Worm (Caenorhabditis elegans) whole organism, L2 larva: ENCODE measurements around the gene C42C1.12.

Experiments
- C34F6.9 ChIP-seq: fragments of 150-350 bp; optimal IDR thresholded peaks from 2 replicates; lab custom pipeline; 2014; ENCODE audit warnings: missing biosample characterization, missing genetic modification characterization
- F13H6.1 ChIP-seq: sonication (generic microtip); optimal IDR thresholded peaks from 2 replicates; lab custom pipeline; 2016; ENCODE audit warnings: missing genetic modification characterization, missing compliant biosample characterization
- R02D3.7 ChIP-seq: fragments of 150-350 bp; optimal IDR thresholded peaks from 2 replicates; lab custom pipeline; 2014; ENCODE audit warnings: missing biosample characterization, missing genetic modification characterization
- Y55F3AM.14 ChIP-seq: fragments of 200-800 bp; sonication (Bioruptor generic); optimal IDR thresholded peaks from 2 replicates; lab custom pipeline; 2018; ENCODE audit warnings: mild to moderate bottlenecking, missing genetic modification characterization, missing compliant biosample characterization
- ZK546.5 ChIP-seq: sonication (generic microtip); optimal IDR thresholded peaks from 2 replicates; lab custom pipeline; 2017; ENCODE audit warnings: missing biosample characterization, missing genetic modification characterization
- alr-1 ChIP-seq: fragments of 150-350 bp; optimal IDR thresholded peaks from 2 replicates; lab custom pipeline; 2014; ENCODE audit warnings: missing biosample characterization, missing genetic modification characterization
- aly-2 ChIP-seq: fragments of 150-350 bp; optimal IDR thresholded peaks from 2 replicates; lab custom pipeline; 2014; ENCODE audit warnings: missing biosample characterization, missing genetic modification characterization
- blmp-1 ChIP-seq: sonication (generic microtip); optimal IDR thresholded peaks from 2 replicates; lab custom pipeline; 2017; ENCODE audit warnings: missing genetic modification characterization, mild to moderate bottlenecking, missing compliant biosample characterization, antibody characterized with exemption, moderate library complexity; ENCODE audit not compliant: insufficient read depth
- ceh-16 ChIP-seq: fragments of 150-350 bp; optimal IDR thresholded peaks from 2 replicates; lab custom pipeline; 2014; ENCODE audit warnings: missing biosample characterization, missing genetic modification characterization
- ceh-82 ChIP-seq: fragments of 150-350 bp; optimal IDR thresholded peaks from 2 replicates; lab custom pipeline; 2014; ENCODE audit warnings: missing biosample characterization, missing genetic modification characterization
- egl-27 ChIP-seq: sonication (generic microtip); optimal IDR thresholded peaks from 3 replicates; lab custom pipeline; 2017; ENCODE audit warnings: missing biosample characterization, missing genetic modification reagents, missing genetic modification characterization
- elt-1 ChIP-seq: fragments of 150-350 bp; optimal IDR thresholded peaks from 2 replicates; lab custom pipeline; 2014; ENCODE audit warnings: missing biosample characterization, missing genetic modification characterization
- elt-3 ChIP-seq: sonication (generic microtip); optimal IDR thresholded peaks from 2 replicates; lab custom pipeline; 2017; ENCODE audit warnings: missing biosample characterization, missing genetic modification characterization
- fos-1 ChIP-seq: fragments of 150-350 bp; optimal IDR thresholded peaks from 2 replicates; lab custom pipeline; 2014; ENCODE audit warnings: missing biosample characterization, missing genetic modification characterization
- gmeb-1 ChIP-seq: fragments of 150-350 bp; optimal IDR thresholded peaks from 2 replicates; lab custom pipeline; 2014; ENCODE audit warnings: missing biosample characterization, missing genetic modification characterization
- lin-11 ChIP-seq: fragments of 150-350 bp; sonication (generic microtip); optimal IDR thresholded peaks from 2 replicates; lab custom pipeline; 2014; ENCODE audit warnings: missing biosample characterization, missing genetic modification characterization, inconsistent platforms, mixed read lengths
- lin-13 ChIP-seq: fragments of 150-350 bp; optimal IDR thresholded peaks from 2 replicates; lab custom pipeline; 2014; ENCODE audit warnings: missing biosample characterization, missing genetic modification reagents, missing genetic modification characterization
- lin-39 ChIP-seq: fragments of 150-350 bp; optimal IDR thresholded peaks from 2 replicates; lab custom pipeline; 2014; ENCODE audit warnings: missing biosample characterization, missing genetic modification reagents, missing genetic modification characterization
- lsy-2 ChIP-seq, 2 experiments: fragments of 150-350 bp in 1 of 2; sonication (generic microtip) in 1 of 2; optimal IDR thresholded peaks; 2 replicates each; lab custom pipeline; 2014 to 2017; ENCODE audit warnings: missing biosample characterization in 2 of 2, missing genetic modification characterization in 2 of 2
- mbf-1 ChIP-seq: sonication (generic microtip); optimal IDR thresholded peaks from 2 replicates; lab custom pipeline; 2017; ENCODE audit warnings: missing biosample characterization, missing genetic modification characterization
- mdl-1 ChIP-seq, 2 experiments: fragments of 150-350 bp in 1 of 2; sonication (generic microtip) in 1 of 2; optimal IDR thresholded peaks; 2 replicates each; lab custom pipeline; 2017; ENCODE audit warnings: missing biosample characterization in 2 of 2, missing genetic modification characterization in 2 of 2
- nhr-10 ChIP-seq: sonication (generic microtip); optimal IDR thresholded peaks from 2 replicates; lab custom pipeline; 2017; ENCODE audit warnings: missing biosample characterization, missing genetic modification characterization
- nhr-11 ChIP-seq: fragments of 150-350 bp; optimal IDR thresholded peaks from 2 replicates; lab custom pipeline; 2014; ENCODE audit warnings: missing biosample characterization, missing genetic modification characterization
- nhr-12 ChIP-seq: fragments of 150-350 bp; optimal IDR thresholded peaks from 2 replicates; lab custom pipeline; 2014; ENCODE audit warnings: missing biosample characterization, missing genetic modification characterization
- nhr-129 ChIP-seq: fragments of 150-350 bp; optimal IDR thresholded peaks from 2 replicates; lab custom pipeline; 2014; ENCODE audit warnings: missing biosample characterization, missing genetic modification characterization
- nhr-25 ChIP-seq: fragments of 150-350 bp; sonication (generic microtip); optimal IDR thresholded peaks from 3 replicates; lab custom pipeline; 2014; ENCODE audit warnings: missing biosample characterization, missing genetic modification characterization
- nhr-77 ChIP-seq: fragments of 150-350 bp; optimal IDR thresholded peaks from 2 replicates; lab custom pipeline; 2014; ENCODE audit warnings: missing biosample characterization, missing genetic modification characterization
- peb-1 ChIP-seq: fragments of 150-350 bp; optimal IDR thresholded peaks from 2 replicates; lab custom pipeline; 2014; ENCODE audit warnings: missing biosample characterization, missing genetic modification characterization
- sem-4 ChIP-seq: fragments of 150-350 bp; optimal IDR thresholded peaks from 2 replicates; lab custom pipeline; 2014; ENCODE audit warnings: missing biosample characterization, missing genetic modification reagents, missing genetic modification characterization
- sma-9 ChIP-seq, 2 experiments: fragments of 150-350 bp in 1 of 2; sonication (generic microtip) in 1 of 2; optimal IDR thresholded peaks; 2 replicates each; lab custom pipeline; 2014 to 2016; ENCODE audit warnings: missing genetic modification characterization in 2 of 2, mild to moderate bottlenecking in 1 of 2, missing biosample characterization in 1 of 2, missing compliant biosample characterization in 1 of 2, missing genetic modification reagents in 1 of 2, moderate library complexity in 1 of 2
- unc-55 ChIP-seq: fragments of 150-350 bp; sonication (generic microtip); optimal IDR thresholded peaks from 3 replicates; lab custom pipeline; 2014; ENCODE audit warnings: missing biosample characterization, missing genetic modification reagents, missing genetic modification characterization
- unc-62 ChIP-seq: fragments of 150-350 bp; optimal IDR thresholded peaks from 2 replicates; lab custom pipeline; 2014; ENCODE audit warnings: missing biosample characterization, missing genetic modification reagents, missing genetic modification characterization
- ztf-4 ChIP-seq: fragments of 150-350 bp; optimal IDR thresholded peaks from 2 replicates; lab custom pipeline; 2014; ENCODE audit warnings: missing biosample characterization, missing genetic modification characterization

Gene C42C1.12

DNA sequence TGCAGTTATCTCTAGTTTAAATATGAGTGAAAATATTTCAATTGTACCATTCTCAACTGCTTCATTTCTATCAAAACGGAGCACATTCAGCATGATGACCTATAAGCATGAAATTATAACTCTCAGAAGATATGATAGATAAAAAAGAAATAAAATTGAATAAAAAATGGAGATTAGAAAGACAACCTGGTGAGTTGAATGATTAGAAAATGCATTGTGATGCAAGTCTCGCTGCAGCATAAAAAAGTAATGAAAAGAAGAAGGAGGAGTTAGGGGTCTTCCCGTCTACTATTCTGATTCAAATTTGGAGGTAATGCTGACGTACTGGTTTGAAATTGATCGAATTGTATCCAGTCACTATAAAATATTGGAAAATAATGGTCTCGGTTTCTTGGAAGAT, 37.3 kb downstream of the C42C1.12 start, which contains the start of gene sre-15:
TSS of gene sre-15 (minus strand) at position 101 of the 400 bp plus-strand sequence.
- TF ChIP-seq gmeb-1, result no peak
- TF ChIP-seq nhr-10 (tag; lab: Kevin White, UChicago), result no peak
- no peak for TF ChIP-seq ZK546.5
- TF ChIP-seq nhr-129, result no peak
- no peak for TF ChIP-seq lin-39
- TF ChIP-seq mdl-1 (tag; optimal IDR thresholded peaks at IDR 0.05; lab: Kevin White, UChicago), result no peak
- TF ChIP-seq lin-11 (tag; lab: Kevin White, UChicago), result no peak
- TF ChIP-seq elt-1 (tag; lab: Kevin White, UChicago), result no peak
- no peak for TF ChIP-seq nhr-12 (tag; lab: Kevin White, UChicago)
- no peak for TF ChIP-seq F13H6.1
- no peak for TF ChIP-seq nhr-25
- TF ChIP-seq ceh-16 (tag; lab: Kevin White, UChicago), result no peak
- TF ChIP-seq sem-4 (tag; lab: Kevin White, UChicago), result no peak
- TF ChIP-seq ztf-4, result no peak
- TF ChIP-seq elt-3 (tag; lab: Kevin White, UChicago), result no peak
- TF ChIP-seq C34F6.9, result no peak
- TF ChIP-seq peb-1 (tag; lab: Kevin White, UChicago), result no peak
- no peak for TF ChIP-seq nhr-11 (tag; lab: Kevin White, UChicago)
- no peak for TF ChIP-seq lin-13

DNA sequence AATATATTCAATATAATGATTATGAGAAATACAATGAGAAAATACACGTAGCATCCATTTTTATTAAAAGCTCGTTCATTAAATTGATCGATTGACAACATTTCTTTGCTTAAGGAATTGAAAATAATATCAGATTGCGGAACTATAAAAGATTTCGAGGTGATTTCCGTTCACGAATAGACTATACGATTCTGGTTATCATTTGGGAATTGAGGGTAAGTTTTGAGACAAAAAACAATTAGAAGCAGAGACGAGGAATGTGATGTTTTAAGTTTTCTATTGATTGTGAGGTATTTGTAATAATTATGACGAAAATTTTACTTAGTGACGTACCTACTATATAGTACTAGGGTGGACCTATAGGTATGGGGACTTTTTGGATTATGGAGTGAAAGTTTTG, 43.2 kb downstream of the C42C1.12 start, which contains the start of gene sre-19:
TSS of gene sre-19 (minus strand) at position 101 of the 400 bp plus-strand sequence.
- no peak for TF ChIP-seq lsy-2 (tag; optimal IDR thresholded peaks at IDR 0.05; lab: Kevin White, UChicago)
- TF ChIP-seq nhr-77 (tag; lab: Kevin White, UChicago), result no peak
- no peak for TF ChIP-seq unc-55
- TF ChIP-seq nhr-25, result no peak
- no peak for TF ChIP-seq alr-1 (tag; lab: Kevin White, UChicago)
- no peak for TF ChIP-seq F13H6.1
- no peak for TF ChIP-seq sma-9 (GFP tag; optimal IDR thresholded peaks at IDR 0.05; lab: Kevin White, UChicago)
- no peak for TF ChIP-seq sma-9 (tag; optimal IDR thresholded peaks at IDR 0.05; lab: Kevin White, UChicago)
- no peak for TF ChIP-seq egl-27 (tag; lab: Kevin White, UChicago)
- TF ChIP-seq Y55F3AM.14 (GFP tag; lab: Kevin White, UChicago), result no peak
- TF ChIP-seq aly-2 (tag; lab: Kevin White, UChicago), result no peak
- no peak for TF ChIP-seq R02D3.7 (tag; lab: Kevin White, UChicago)
- TF ChIP-seq mdl-1 (tag; optimal IDR thresholded peaks at IDR 0.05; lab: Kevin White, UChicago), result no peak
- TF ChIP-seq, all 48 proteins: peak for 0

DNA sequence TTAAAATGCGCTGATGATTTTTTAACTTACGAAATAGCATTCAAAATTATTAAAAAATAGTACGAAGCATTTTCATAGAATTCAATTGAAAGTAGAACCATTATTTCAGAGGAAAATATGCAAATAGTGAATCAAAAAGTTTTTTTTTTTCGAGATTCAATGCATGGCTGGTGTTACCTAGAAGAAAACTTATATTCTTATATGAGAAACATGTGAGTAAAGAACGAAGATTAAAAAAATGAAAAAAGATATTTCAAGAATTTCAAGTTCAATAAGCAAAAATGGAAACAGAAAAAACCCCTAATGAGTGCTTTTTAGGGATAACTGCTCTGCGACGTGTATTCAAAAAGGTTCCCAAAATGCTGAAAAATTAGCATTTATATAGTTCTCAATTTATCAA, 46.0 kb downstream of the C42C1.12 start, which contains the start of gene sre-16:
TSS of gene sre-16 (minus strand) at position 101 of the 400 bp plus-strand sequence.
- TF ChIP-seq mbf-1 (tag; lab: Kevin White, UChicago) (no peak), fos-1 (tag; lab: Kevin White, UChicago) (no peak), nhr-12 (tag; lab: Kevin White, UChicago) (no peak), unc-62 (no peak), unc-55 (no peak), nhr-11 (tag; lab: Kevin White, UChicago) (no peak), Y55F3AM.14 (GFP tag; lab: Kevin White, UChicago) (no peak), ceh-82 (tag; lab: Kevin White, UChicago) (no peak), blmp-1 (no peak), gmeb-1 (no peak), elt-1 (tag; lab: Kevin White, UChicago) (no peak)
